Worm (Caenorhabditis elegans): ENCODE data around the gene R09E10.5.

ce11 chrIV:10273781-10274313 lies 28.3 kb downstream of the R09E10.5 start, which contains the start of gene Y43C5A.3:
- TF ChIP-seq cog-1 (tag; optimal IDR thresholded peaks at IDR 0.05) (no peak), ref-1 (GFP tag; conservative IDR thresholded peaks at IDR 0.05) (no peak)
